Worm (Caenorhabditis elegans) whole organism, L4 larva: ENCODE results near the gene fipr-9.

Source experiments
- D1046.2 ChIP-seq: fragments of 200-800 bp; sonication (Bioruptor generic); IDR thresholded peaks from 2 replicates; pipeline ENCODE4 v1.3.6; 2022; ENCODE audit warnings: missing genetic modification characterization, missing compliant biosample characterization
- F26F4.8 ChIP-seq: fragments of 200-800 bp; sonication (Bioruptor generic); conservative IDR thresholded peaks from 2 replicates; pipeline ENCODE4 v1.3.6; 2022; ENCODE audit warnings: missing genetic modification characterization, missing compliant biosample characterization
- F37D6.2 ChIP-seq: sonication (generic microtip); optimal IDR thresholded peaks from 2 replicates; lab custom pipeline; 2016; ENCODE audit warnings: mild to moderate bottlenecking, missing genetic modification characterization, missing compliant biosample characterization
- T26A8.4 ChIP-seq: fragments of 200-800 bp; sonication (Bioruptor generic); IDR thresholded peaks from 2 replicates; pipeline ENCODE4 v1.3.6; 2022; ENCODE audit warnings: missing genetic modification characterization, missing compliant biosample characterization
- Y48G9A.11 ChIP-seq: fragments of 200-800 bp; sonication (Bioruptor generic); IDR thresholded peaks from 2 replicates; pipeline ENCODE4 v1.3.6; 2022; ENCODE audit warnings: missing genetic modification reagents, missing genetic modification characterization, missing compliant biosample characterization
- ZK546.5 ChIP-seq, 2 experiments: sonication (generic microtip); optimal IDR thresholded peaks; 2 replicates each; lab custom pipeline; 2017; ENCODE audit warnings: missing biosample characterization in 2 of 2, missing genetic modification characterization in 2 of 2
- aha-1 ChIP-seq: fragments of 150-350 bp; peaks from one replicate; lab custom pipeline; 2014; ENCODE audit warnings: missing biosample characterization, missing genetic modification characterization
- aly-2 ChIP-seq: sonication (generic microtip); optimal IDR thresholded peaks from 2 replicates; lab custom pipeline; 2018; ENCODE audit warnings: missing biosample characterization, missing genetic modification characterization
- attf-4 ChIP-seq: sonication (generic microtip); optimal IDR thresholded peaks from 3 replicates; lab custom pipeline; 2017; ENCODE audit warnings: missing biosample characterization, missing genetic modification characterization
- ceh-20 ChIP-seq: fragments of 200-800 bp; sonication (Bioruptor generic); IDR thresholded peaks from 2 replicates; pipeline ENCODE4 v1.3.6; 2022; ENCODE audit warnings: missing genetic modification reagents, missing genetic modification characterization, missing compliant biosample characterization
- ceh-28 ChIP-seq: fragments of 150-350 bp; optimal IDR thresholded peaks from 2 replicates; lab custom pipeline; 2014; ENCODE audit warnings: missing biosample characterization, missing genetic modification reagents, missing genetic modification characterization
- ceh-32 ChIP-seq: sonication (generic microtip); optimal IDR thresholded peaks from 2 replicates; lab custom pipeline; 2016; ENCODE audit warnings: mild to moderate bottlenecking, missing genetic modification characterization, missing compliant biosample characterization; ENCODE audit not compliant: poor library complexity
- ceh-44 ChIP-seq: fragments of 200-800 bp; sonication (Bioruptor generic); IDR thresholded peaks from 2 replicates; pipeline ENCODE4 v1.3.6; 2022; ENCODE audit warnings: missing genetic modification reagents, missing genetic modification characterization, missing compliant biosample characterization
- ceh-62 ChIP-seq: sonication (generic microtip); optimal IDR thresholded peaks from 2 replicates; lab custom pipeline; 2017; ENCODE audit warnings: missing biosample characterization, missing genetic modification characterization
- cey-2 ChIP-seq: sonication (generic microtip); optimal IDR thresholded peaks from 3 replicates; lab custom pipeline; 2017; ENCODE audit warnings: missing genetic modification characterization, mild to moderate bottlenecking, missing compliant biosample characterization, antibody characterized with exemption, borderline replicate concordance; ENCODE audit not compliant: insufficient read depth
- daf-12 ChIP-seq: fragments of 150-350 bp; optimal IDR thresholded peaks from 2 replicates; lab custom pipeline; 2014; ENCODE audit warnings: missing biosample characterization, missing genetic modification reagents, missing genetic modification characterization
- daf-16 ChIP-seq, 3 experiments: sonication (generic microtip); optimal IDR thresholded peaks; 2 replicates each; lab custom pipeline; 2016 to 2017; ENCODE audit warnings: missing genetic modification characterization in 3 of 3, missing genetic modification reagents in 3 of 3, mild to moderate bottlenecking in 2 of 3, missing compliant biosample characterization in 2 of 3, missing biosample characterization in 1 of 3, moderate library complexity in 1 of 3
- daf-19 ChIP-seq: fragments of 200-800 bp; sonication (Bioruptor generic); conservative IDR thresholded peaks from 2 replicates; pipeline ENCODE4 v1.3.6; 2022; ENCODE audit warnings: missing genetic modification characterization, missing compliant biosample characterization
- daf-8 ChIP-seq: fragments of 200-800 bp; sonication (Bioruptor generic); IDR thresholded peaks from 2 replicates; pipeline ENCODE4 v1.3.6; 2022; ENCODE audit warnings: missing genetic modification characterization, missing compliant biosample characterization
- dmd-6 ChIP-seq: fragments of 200-800 bp; sonication (Bioruptor generic); IDR thresholded peaks from 2 replicates; pipeline ENCODE4 v1.3.6; 2022; ENCODE audit warnings: missing genetic modification reagents, missing genetic modification characterization, missing compliant biosample characterization
- duxl-1 ChIP-seq: sonication (generic microtip); optimal IDR thresholded peaks from 2 replicates; lab custom pipeline; 2016; ENCODE audit warnings: mild to moderate bottlenecking, missing genetic modification characterization, moderate library complexity, missing compliant biosample characterization; ENCODE audit not compliant: poor library complexity
- hlh-30 ChIP-seq: sonication (generic microtip); optimal IDR thresholded peaks from 2 replicates; lab custom pipeline; 2017; ENCODE audit warnings: antibody characterized with exemption, mild to moderate bottlenecking, missing genetic modification characterization, missing compliant biosample characterization; ENCODE audit not compliant: insufficient read depth
- jun-1 ChIP-seq: fragments of 150-350 bp; optimal IDR thresholded peaks from 2 replicates; lab custom pipeline; 2014; ENCODE audit warnings: missing biosample characterization, missing genetic modification reagents, missing genetic modification characterization
- lin-29 ChIP-seq: fragments of 200-800 bp; sonication (Bioruptor generic); IDR thresholded peaks from 2 replicates; pipeline ENCODE4 v1.3.6; 2022; ENCODE audit warnings: missing genetic modification reagents, missing genetic modification characterization, missing compliant biosample characterization
- lin-39 ChIP-seq: fragments of 150-350 bp; optimal IDR thresholded peaks from 2 replicates; lab custom pipeline; 2014; ENCODE audit warnings: missing biosample characterization, missing genetic modification reagents, missing genetic modification characterization
- lir-3 ChIP-seq: sonication (generic microtip); optimal IDR thresholded peaks from 2 replicates; lab custom pipeline; 2016; ENCODE audit warnings: mild to moderate bottlenecking, missing genetic modification characterization, missing compliant biosample characterization
- madf-5 ChIP-seq, 2 experiments: fragments of 200-800 bp; sonication (Bioruptor generic); IDR thresholded peaks; 2 replicates each; pipeline ENCODE4 v1.3.6; 2022; ENCODE audit warnings: missing compliant biosample characterization in 2 of 2, missing genetic modification characterization in 2 of 2
- madf-9 ChIP-seq: fragments of 200-800 bp; sonication (Bioruptor generic); conservative IDR thresholded peaks from 2 replicates; pipeline ENCODE4 v1.3.6; 2022; ENCODE audit warnings: missing genetic modification reagents, missing genetic modification characterization, missing compliant biosample characterization
- mdt-29 ChIP-seq: fragments of 200-800 bp; sonication (Bioruptor generic); IDR thresholded peaks from 2 replicates; pipeline ENCODE4 v1.3.6; 2022; ENCODE audit warnings: missing genetic modification reagents, missing genetic modification characterization, missing compliant biosample characterization
- mep-1 ChIP-seq: fragments of 150-350 bp; sonication (generic microtip); optimal IDR thresholded peaks from 3 replicates; lab custom pipeline; 2014; ENCODE audit warnings: missing biosample characterization, missing genetic modification characterization
- mxl-3 ChIP-seq: fragments of 200-800 bp; sonication (Bioruptor generic); optimal IDR thresholded peaks from 2 replicates; lab custom pipeline; 2018; ENCODE audit warnings: mild to moderate bottlenecking, missing genetic modification characterization, missing compliant biosample characterization
- nhr-102 ChIP-seq: sonication (generic microtip); optimal IDR thresholded peaks from 2 replicates; lab custom pipeline; 2016; ENCODE audit warnings: mild to moderate bottlenecking, missing genetic modification characterization, moderate library complexity, missing compliant biosample characterization
- nhr-237 ChIP-seq: sonication (generic microtip); optimal IDR thresholded peaks from 2 replicates; lab custom pipeline; 2017; ENCODE audit warnings: missing biosample characterization, missing genetic modification characterization
- nhr-25 ChIP-seq: sonication (generic microtip); optimal IDR thresholded peaks from 2 replicates; lab custom pipeline; 2017; ENCODE audit warnings: missing genetic modification characterization, mild to moderate bottlenecking, missing compliant biosample characterization, antibody characterized with exemption, moderate library complexity, borderline replicate concordance; ENCODE audit not compliant: insufficient read depth
- nhr-28 ChIP-seq: fragments of 150-350 bp; optimal IDR thresholded peaks from 2 replicates; lab custom pipeline; 2014; ENCODE audit warnings: missing biosample characterization, missing genetic modification characterization
- nhr-6 ChIP-seq: fragments of 150-350 bp; optimal IDR thresholded peaks from 2 replicates; lab custom pipeline; 2014; ENCODE audit warnings: missing biosample characterization, missing genetic modification characterization
- php-3 ChIP-seq: fragments of 200-800 bp; sonication (Bioruptor generic); IDR thresholded peaks from 2 replicates; pipeline ENCODE4 v1.3.6; 2022; ENCODE audit warnings: missing genetic modification reagents, missing genetic modification characterization, missing compliant biosample characterization
- pqm-1 ChIP-seq: sonication (generic microtip); optimal IDR thresholded peaks from 2 replicates; lab custom pipeline; 2017; ENCODE audit warnings: missing biosample characterization, missing genetic modification characterization
- rbr-2 ChIP-seq: sonication (generic microtip); optimal IDR thresholded peaks from 2 replicates; lab custom pipeline; 2016; ENCODE audit warnings: missing genotype, missing genetic modification characterization, missing compliant biosample characterization
- saeg-2 ChIP-seq: fragments of 200-800 bp; sonication (Bioruptor generic); IDR thresholded peaks from 2 replicates; pipeline ENCODE4 v1.3.6; 2022; ENCODE audit warnings: missing genetic modification reagents, missing genetic modification characterization, missing compliant biosample characterization
- sdz-12 ChIP-seq: fragments of 200-800 bp; sonication (Bioruptor generic); optimal IDR thresholded peaks from 2 replicates; lab custom pipeline; 2018; ENCODE audit warnings: mild to moderate bottlenecking, missing genetic modification characterization, missing compliant biosample characterization
- spr-1 ChIP-seq: sonication (generic microtip); optimal IDR thresholded peaks from 2 replicates; lab custom pipeline; 2016; ENCODE audit warnings: mild to moderate bottlenecking, missing genetic modification characterization, missing compliant biosample characterization
- spr-3 ChIP-seq: fragments of 200-800 bp; sonication (Bioruptor generic); optimal IDR thresholded peaks from 2 replicates; lab custom pipeline; 2018; ENCODE audit warnings: mild to moderate bottlenecking, missing genetic modification characterization, missing compliant biosample characterization
- unc-39 ChIP-seq: sonication (generic microtip); optimal IDR thresholded peaks from 2 replicates; lab custom pipeline; 2017; ENCODE audit warnings: missing biosample characterization, missing genetic modification characterization
- unc-62 ChIP-seq, 3 experiments: fragments of 150-350 bp in 1 of 3; sonication (generic microtip); optimal IDR thresholded peaks in 2 of 3; peaks in 1 of 3; 1 replicate in 1 of 3; 2 replicates in 2 of 3; lab custom pipeline; 2014 to 2017; ENCODE audit warnings: missing biosample characterization in 3 of 3, missing genetic modification characterization in 3 of 3, missing genetic modification reagents in 3 of 3, missing genotype in 1 of 3
- vab-7 ChIP-seq: fragments of 200-800 bp; sonication (Bioruptor generic); IDR thresholded peaks from 2 replicates; pipeline ENCODE4 v1.3.6; 2022; ENCODE audit warnings: missing genetic modification reagents, missing genetic modification characterization, missing compliant biosample characterization
- zag-1 ChIP-seq: fragments of 150-350 bp; optimal IDR thresholded peaks from 2 replicates; lab custom pipeline; 2014; ENCODE audit warnings: missing biosample characterization, missing genetic modification characterization
- ztf-11 ChIP-seq: fragments of 150-350 bp; optimal IDR thresholded peaks from 2 replicates; lab custom pipeline; 2014; ENCODE audit warnings: missing biosample characterization, missing genetic modification characterization
- ztf-7 ChIP-seq: fragments of 150-350 bp; optimal IDR thresholded peaks from 2 replicates; lab custom pipeline; 2014; ENCODE audit warnings: missing biosample characterization, missing genetic modification characterization

The fipr-9 gene

ce11 chrV:10190081-10190556 lies 31.3 kb upstream of the fipr-9 start, which contains the start of gene ZK856.5 (continued):
- TF ChIP-seq ZK546.5 (tag; optimal IDR thresholded peaks at IDR 0.05; lab: Kevin White, UChicago): no peak
- TF ChIP-seq nhr-102 (tag; lab: Kevin White, UChicago): no peak
- no peak for TF ChIP-seq daf-19 (GFP tag; lab: Robert Waterston, UW)
- TF ChIP-seq nhr-25 (tag; lab: Kevin White, UChicago): no peak
- TF ChIP-seq ceh-44 (GFP tag; lab: Robert Waterston, UW): no peak
- peak; percentile 95 for TF ChIP-seq php-3
- no peak for TF ChIP-seq daf-12
- TF ChIP-seq daf-8: no peak
- no peak for TF ChIP-seq sdz-12
- no peak for TF ChIP-seq D1046.2 (GFP tag; lab: Robert Waterston, UW)
- TF ChIP-seq ceh-20 (GFP tag; lab: Robert Waterston, UW): no peak
- no peak for TF ChIP-seq ceh-62 (tag; lab: Kevin White, UChicago)
- no peak for TF ChIP-seq mdt-29 (GFP tag; lab: Robert Waterston, UW)
- no peak for TF ChIP-seq unc-39
- no peak for TF ChIP-seq jun-1 (tag; lab: Kevin White, UChicago)
- no peak for TF ChIP-seq ceh-28 (tag; lab: Kevin White, UChicago)
- TF ChIP-seq vab-7: no peak
- no peak for TF ChIP-seq saeg-2
- TF ChIP-seq mxl-3 (GFP tag; lab: Kevin White, UChicago): peak; percentile 73
- TF ChIP-seq madf-9 (GFP tag; lab: Robert Waterston, UW): no peak
- no peak for TF ChIP-seq spr-3
- no peak for TF ChIP-seq F26F4.8 (GFP tag; lab: Robert Waterston, UW)
- no peak for TF ChIP-seq spr-1
- no peak for TF ChIP-seq duxl-1 (tag; lab: Kevin White, UChicago)
- no peak for TF ChIP-seq rbr-2
- TF ChIP-seq attf-4: no peak
- TF ChIP-seq Y48G9A.11 (GFP tag; lab: Robert Waterston, UW): no peak
- TF ChIP-seq nhr-237: no peak
- TF ChIP-seq lin-39 (tag; lab: Kevin White, UChicago): no peak
- TF ChIP-seq pqm-1 (tag; lab: Kevin White, UChicago): peak; percentile 76
- no peak for TF ChIP-seq zag-1 (tag; lab: Kevin White, UChicago)
- TF ChIP-seq aha-1 (tag; lab: Kevin White, UChicago): no peak
- TF ChIP-seq lin-29 (GFP tag; lab: Robert Waterston, UW): no peak

- TF ChIP-seq nhr-28 (tag; lab: Kevin White, UChicago) (peak; percentile 23), ceh-32 (tag; lab: Kevin White, UChicago) (no peak), php-3 (peak; percentile 14; the same call in 1 of the 2 replicates), unc-62 (GFP tag; optimal IDR thresholded peaks at IDR 0.05 in 1 of 2; lab: Kevin White, UChicago) (peak in 1 of 2 experiments; percentile 13), unc-62 (tag; optimal IDR thresholded peaks at IDR 0.05; lab: Kevin White, UChicago) (no peak), aha-1 (tag; lab: Kevin White, UChicago) (peak; percentile 41), daf-16 (GFP tag; optimal IDR thresholded peaks at IDR 0.05; lab: Kevin White, UChicago) (no peak), daf-16 (tag; optimal IDR thresholded peaks at IDR 0.05; lab: Kevin White, UChicago) (peak; percentile 91), nhr-6 (no peak), pqm-1 (tag; lab: Kevin White, UChicago) (peak; percentile 11)
- TF ChIP-seq, all 104 proteins: peak for 6
Observed at ce11 chrV:10191242-10191641, 30.2 kb upstream of the fipr-9 start.

DNA sequence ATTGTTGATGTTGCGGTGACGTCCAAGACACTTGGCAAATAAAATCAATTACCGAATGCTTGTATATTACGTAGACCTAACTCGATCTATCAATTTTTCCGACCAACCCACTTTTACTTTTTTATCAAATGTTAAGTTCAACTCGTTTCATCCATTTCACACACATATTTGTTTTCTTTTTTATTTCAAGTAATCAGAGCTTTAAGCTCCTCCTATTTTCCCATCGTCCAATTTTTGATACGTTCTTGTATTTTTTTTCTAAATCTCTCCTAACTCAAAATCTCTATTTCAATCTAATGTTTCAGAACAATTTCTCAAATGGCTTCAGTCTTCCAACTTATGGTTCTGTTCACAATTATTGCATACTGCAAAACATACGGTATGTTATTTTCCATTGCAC lies 23.1 kb upstream of the fipr-9 start, which contains the start of gene ZK856.6:
Gene ZK856.6 (plus strand): TSS at position 301 of the 400 bp plus-strand sequence.
- no peak for TF ChIP-seq nhr-237
- no peak for TF ChIP-seq F37D6.2
- no peak for TF ChIP-seq cey-2 (tag; lab: Kevin White, UChicago)
- TF ChIP-seq lir-3 (tag; lab: Kevin White, UChicago): no peak
- no peak for TF ChIP-seq mep-1
- no peak for TF ChIP-seq hlh-30 (tag; lab: Kevin White, UChicago)
- no peak for TF ChIP-seq ztf-11 (tag; lab: Kevin White, UChicago)
- no peak for TF ChIP-seq T26A8.4 (GFP tag; lab: Robert Waterston, UW)
- TF ChIP-seq aly-2 (tag; lab: Kevin White, UChicago): no peak
- no peak for TF ChIP-seq madf-5 (GFP tag; IDR thresholded peaks at IDR 0.05; lab: Robert Waterston, UW)
- TF ChIP-seq ztf-7: no peak
- no peak for TF ChIP-seq unc-62 (GFP tag; optimal IDR thresholded peaks at IDR 0.05 in 1 of 2; lab: Kevin White, UChicago)
- no peak for TF ChIP-seq unc-62 (tag; optimal IDR thresholded peaks at IDR 0.05; lab: Kevin White, UChicago)
- TF ChIP-seq dmd-6 (GFP tag; lab: Robert Waterston, UW): no peak
- TF ChIP-seq ceh-28 (tag; lab: Kevin White, UChicago): no peak
